Worm (Caenorhabditis elegans): Measurements from ENCODE around the gene cogc-8.

- TF ChIP-seq nhr-28 (tag; optimal IDR thresholded peaks at IDR 0.05) (no peak), nhr-12 (tag; optimal IDR thresholded peaks at IDR 0.05) (no peak), fos-1 (tag; optimal IDR thresholded peaks at IDR 0.05) (no peak), ztf-11 (tag; optimal IDR thresholded peaks at IDR 0.05) (no peak), ZK546.5 (tag; optimal IDR thresholded peaks at IDR 0.05) (no peak), lin-39 (tag; optimal IDR thresholded peaks at IDR 0.05) (no peak), nhr-77 (tag; optimal IDR thresholded peaks at IDR 0.05) (no peak), elt-3 (tag; optimal IDR thresholded peaks at IDR 0.05) (no peak)
These were observed 4.6 kb downstream of the cogc-8 start, which contains the start of gene aass-1 for ce11 chrIV:244843-245242.
